Worm (Caenorhabditis elegans) whole organism, L3 larva: ENCODE data around the gene zipt-3.

ENCODE experiments used
- R02D3.7 ChIP-seq: fragments of 150-350 bp; optimal IDR thresholded peaks from 2 replicates; lab custom pipeline; 2014; ENCODE audit warnings: missing biosample characterization, missing genetic modification characterization
- ZK546.5 ChIP-seq: sonication (generic microtip); optimal IDR thresholded peaks from 2 replicates; lab custom pipeline; 2017; ENCODE audit warnings: missing biosample characterization, missing genetic modification characterization
- aly-2 ChIP-seq: fragments of 150-350 bp; optimal IDR thresholded peaks from 2 replicates; lab custom pipeline; 2014; ENCODE audit warnings: missing biosample characterization, missing genetic modification characterization
- ama-1 ChIP-seq: fragments of 150-350 bp; optimal IDR thresholded peaks from 2 replicates; lab custom pipeline; 2018
- ceh-16 ChIP-seq: sonication (generic microtip); optimal IDR thresholded peaks from 2 replicates; lab custom pipeline; 2017; ENCODE audit warnings: missing biosample characterization, missing genetic modification characterization
- ceh-28 ChIP-seq: fragments of 150-350 bp; optimal IDR thresholded peaks from 2 replicates; lab custom pipeline; 2014; ENCODE audit warnings: missing biosample characterization, missing genetic modification reagents, missing genetic modification characterization
- ceh-82 ChIP-seq: fragments of 150-350 bp; optimal IDR thresholded peaks from 2 replicates; lab custom pipeline; 2014; ENCODE audit warnings: missing biosample characterization, missing genetic modification characterization
- ceh-9 ChIP-seq: sonication (generic microtip); optimal IDR thresholded peaks from 2 replicates; lab custom pipeline; 2018; ENCODE audit warnings: missing biosample characterization, missing genetic modification characterization
- daf-12 ChIP-seq: fragments of 150-350 bp; optimal IDR thresholded peaks from 2 replicates; lab custom pipeline; 2014; ENCODE audit warnings: missing biosample characterization, missing genetic modification reagents, missing genetic modification characterization
- egl-27 ChIP-seq: sonication (generic microtip); optimal IDR thresholded peaks from 4 replicates; lab custom pipeline; 2017; ENCODE audit warnings: missing biosample characterization, missing genetic modification reagents, missing genetic modification characterization
- egl-5 ChIP-seq: fragments of 150-350 bp; optimal IDR thresholded peaks from 2 replicates; lab custom pipeline; 2017; ENCODE audit warnings: missing biosample characterization, missing genetic modification reagents, missing genetic modification characterization, inconsistent platforms
- elt-1 ChIP-seq: fragments of 150-350 bp; optimal IDR thresholded peaks from 2 replicates; lab custom pipeline; 2014; ENCODE audit warnings: missing biosample characterization, missing genetic modification characterization
- elt-2 ChIP-seq: sonication (generic microtip); optimal IDR thresholded peaks from 2 replicates; lab custom pipeline; 2016; ENCODE audit warnings: missing genetic modification reagents, mild to moderate bottlenecking, missing genetic modification characterization, missing compliant biosample characterization
- elt-3 ChIP-seq, 3 experiments: fragments of 150-350 bp in 1 of 3; sonication (generic microtip) in 2 of 3; optimal IDR thresholded peaks; 2 replicates in 2 of 3; 4 replicates in 1 of 3; lab custom pipeline; 2014 to 2017; ENCODE audit warnings: missing biosample characterization in 3 of 3, missing genetic modification characterization in 3 of 3
- eor-1 ChIP-seq, 2 experiments: fragments of 150-350 bp; optimal IDR thresholded peaks; 2 replicates each; lab custom pipeline; 2014 to 2018; ENCODE audit warnings: missing biosample characterization in 2 of 2, missing genetic modification characterization in 2 of 2
- fkh-10 ChIP-seq: sonication (generic microtip); optimal IDR thresholded peaks from 2 replicates; lab custom pipeline; 2017; ENCODE audit warnings: missing biosample characterization, missing genetic modification reagents, missing genetic modification characterization
- fkh-2 ChIP-seq: fragments of 150-350 bp; optimal IDR thresholded peaks from 2 replicates; lab custom pipeline; 2014; ENCODE audit warnings: missing biosample characterization, missing genetic modification reagents, missing genetic modification characterization
- fos-1 ChIP-seq: fragments of 150-350 bp; optimal IDR thresholded peaks from 2 replicates; lab custom pipeline; 2014; ENCODE audit warnings: missing biosample characterization, missing genetic modification characterization
- hmg-11 ChIP-seq: sonication (generic microtip); optimal IDR thresholded peaks from 2 replicates; lab custom pipeline; 2016; ENCODE audit warnings: missing genetic modification characterization, missing compliant biosample characterization
- jun-1 ChIP-seq: fragments of 150-350 bp; optimal IDR thresholded peaks from 2 replicates; lab custom pipeline; 2014; ENCODE audit warnings: missing biosample characterization, missing genetic modification reagents, missing genetic modification characterization
- lin-15B ChIP-seq: fragments of 150-350 bp; optimal IDR thresholded peaks from 2 replicates; lab custom pipeline; 2014; ENCODE audit warnings: missing biosample characterization, missing genetic modification characterization
- lin-39 ChIP-seq: fragments of 150-350 bp; optimal IDR thresholded peaks from 2 replicates; lab custom pipeline; 2018; ENCODE audit warnings: missing biosample characterization, missing genetic modification reagents, missing genetic modification characterization
- lsy-12 ChIP-seq: sonication (generic microtip); optimal IDR thresholded peaks from 2 replicates; lab custom pipeline; 2016; ENCODE audit warnings: mild to moderate bottlenecking, missing genetic modification characterization, missing compliant biosample characterization
- mdl-1 ChIP-seq: fragments of 150-350 bp; optimal IDR thresholded peaks from 2 replicates; lab custom pipeline; 2014; ENCODE audit warnings: missing biosample characterization, missing genetic modification characterization
- mml-1 ChIP-seq: fragments of 150-350 bp; sonication (generic microtip); optimal IDR thresholded peaks from 3 replicates; lab custom pipeline; 2014; ENCODE audit warnings: missing biosample characterization, missing genetic modification characterization
- nfya-1 ChIP-seq: sonication (generic microtip); optimal IDR thresholded peaks from 2 replicates; lab custom pipeline; 2017; ENCODE audit warnings: missing genetic modification characterization, mild to moderate bottlenecking, missing compliant biosample characterization, antibody characterized with exemption, moderate library complexity; ENCODE audit not compliant: insufficient read depth
- nhr-11 ChIP-seq: fragments of 150-350 bp; optimal IDR thresholded peaks from 2 replicates; lab custom pipeline; 2014; ENCODE audit warnings: missing biosample characterization, missing genetic modification characterization
- nhr-12 ChIP-seq: fragments of 150-350 bp; optimal IDR thresholded peaks from 2 replicates; lab custom pipeline; 2014; ENCODE audit warnings: missing biosample characterization, missing genetic modification characterization
- nhr-23 ChIP-seq: fragments of 150-350 bp; optimal IDR thresholded peaks from 2 replicates; lab custom pipeline; 2014; ENCODE audit warnings: missing biosample characterization, missing genetic modification reagents, missing genetic modification characterization
- nhr-237 ChIP-seq: fragments of 150-350 bp; optimal IDR thresholded peaks from 2 replicates; lab custom pipeline; 2014; ENCODE audit warnings: missing biosample characterization, missing genetic modification characterization
- nhr-25 ChIP-seq: sonication (generic microtip); optimal IDR thresholded peaks from 2 replicates; lab custom pipeline; 2017; ENCODE audit warnings: missing biosample characterization, missing genetic modification characterization
- nhr-28 ChIP-seq: fragments of 150-350 bp; optimal IDR thresholded peaks from 2 replicates; lab custom pipeline; 2014; ENCODE audit warnings: missing biosample characterization, missing genetic modification characterization
- nhr-43 ChIP-seq: sonication (generic microtip); optimal IDR thresholded peaks from 2 replicates; lab custom pipeline; 2016; ENCODE audit warnings: mild to moderate bottlenecking, missing genetic modification characterization, missing compliant biosample characterization; ENCODE audit not compliant: poor library complexity, severe bottlenecking
- nhr-67 ChIP-seq: fragments of 150-350 bp; optimal IDR thresholded peaks from 2 replicates; lab custom pipeline; 2014; ENCODE audit warnings: missing biosample characterization, missing genetic modification characterization
- nhr-76 ChIP-seq: fragments of 150-350 bp; sonication (generic microtip); optimal IDR thresholded peaks from 5 replicates; lab custom pipeline; 2014; ENCODE audit warnings: missing biosample characterization, missing genetic modification characterization
- nhr-77 ChIP-seq: fragments of 150-350 bp; optimal IDR thresholded peaks from 2 replicates; lab custom pipeline; 2014; ENCODE audit warnings: missing biosample characterization, missing genetic modification characterization
- pha-4 ChIP-seq: fragments of 150-350 bp; optimal IDR thresholded peaks from 2 replicates; lab custom pipeline; 2014; ENCODE audit warnings: missing biosample characterization, missing genetic modification reagents, missing genetic modification characterization
- pqm-1 ChIP-seq: fragments of 150-350 bp; optimal IDR thresholded peaks from 2 replicates; lab custom pipeline; 2017; ENCODE audit warnings: missing biosample characterization, missing genetic modification characterization, inconsistent platforms
- sea-2 ChIP-seq: fragments of 150-350 bp; sonication (generic microtip); optimal IDR thresholded peaks from 4 replicates; lab custom pipeline; 2014; ENCODE audit warnings: missing biosample characterization, missing genetic modification reagents, missing genetic modification characterization
- skn-1 ChIP-seq: fragments of 150-350 bp; optimal IDR thresholded peaks from 2 replicates; lab custom pipeline; 2014; ENCODE audit warnings: missing biosample characterization, missing genetic modification characterization
- snpc-4 ChIP-seq: fragments of 150-350 bp; optimal IDR thresholded peaks from 2 replicates; lab custom pipeline; 2014; ENCODE audit warnings: missing biosample characterization, missing genetic modification characterization
- tbx-2 ChIP-seq: sonication (generic microtip); optimal IDR thresholded peaks from 2 replicates; lab custom pipeline; 2016; ENCODE audit warnings: mild to moderate bottlenecking, missing genetic modification characterization, missing compliant biosample characterization
- unc-39 ChIP-seq: sonication (generic microtip); optimal IDR thresholded peaks from 4 replicates; lab custom pipeline; 2017; ENCODE audit warnings: missing biosample characterization, missing genetic modification characterization
- zag-1 ChIP-seq: fragments of 150-350 bp; optimal IDR thresholded peaks from 2 replicates; lab custom pipeline; 2014; ENCODE audit warnings: missing biosample characterization, missing genetic modification characterization
- ztf-11 ChIP-seq: fragments of 150-350 bp; optimal IDR thresholded peaks from 2 replicates; lab custom pipeline; 2014; ENCODE audit warnings: missing biosample characterization, missing genetic modification characterization
- ztf-4 ChIP-seq: fragments of 150-350 bp; optimal IDR thresholded peaks from 2 replicates; lab custom pipeline; 2014; ENCODE audit warnings: missing biosample characterization, missing genetic modification characterization

Gene zipt-3

ce11 chrII:5715745-5716357 lies 2.1 kb upstream of the zipt-3 start, which contains the start of the genes C18A3.10 and C18A3.3:
C18A3.10 (minus strand) TSS chrII:5715845.
C18A3.3 (plus strand) TSS chrII:5716307.
- TF ChIP-seq elt-2 (tag; lab: Kevin White, UChicago) = no peak
- TF ChIP-seq fkh-2 = no peak
- no peak for TF ChIP-seq mml-1 (tag; lab: Kevin White, UChicago)
- TF ChIP-seq ceh-9 = no peak
- TF ChIP-seq nhr-11 = no peak
- no peak for TF ChIP-seq nhr-67 (tag; lab: Kevin White, UChicago)
- TF ChIP-seq egl-27 = no peak
- TF ChIP-seq nhr-12 = no peak
- no peak for TF ChIP-seq egl-5
- TF ChIP-seq elt-1 (tag; lab: Kevin White, UChicago) = no peak
- no peak for TF ChIP-seq mdl-1 (tag; lab: Kevin White, UChicago)
- no peak for TF ChIP-seq tbx-2
- no peak for TF ChIP-seq jun-1
- TF ChIP-seq nhr-76 (tag; lab: Kevin White, UChicago) = no peak
- TF ChIP-seq fos-1 = no peak
- no peak for TF ChIP-seq lin-15B (tag; lab: Kevin White, UChicago)

DNA sequence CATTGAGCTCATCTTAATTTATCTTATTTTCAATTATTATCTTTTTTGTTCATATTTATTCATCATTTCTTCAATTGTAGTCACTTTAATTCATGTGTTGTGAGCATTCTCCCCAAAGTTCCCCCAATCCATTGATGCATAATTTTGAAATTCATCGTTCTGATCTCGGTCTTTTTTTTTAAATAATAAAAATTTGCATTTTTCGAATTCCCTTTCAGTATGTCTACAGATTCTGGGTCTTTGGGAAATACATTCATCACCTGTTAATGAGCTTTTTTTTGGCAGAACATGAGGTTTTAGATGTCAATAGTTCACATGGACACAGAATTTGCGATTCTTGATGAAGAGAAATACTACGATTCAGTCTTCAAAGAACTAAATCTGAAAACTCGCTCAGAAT lies 1.9 kb downstream of the zipt-3 start, which contains the start of gene damt-1:
Gene damt-1 (plus strand): TSS at position 301 of the 400 bp plus-strand sequence.
- no peak for TF ChIP-seq ama-1 (lab: Kevin White, UChicago)
- TF ChIP-seq tbx-2 = no peak
- no peak for TF ChIP-seq mdl-1 (tag; lab: Kevin White, UChicago)
- no peak for TF ChIP-seq snpc-4
- TF ChIP-seq nfya-1 (tag; lab: Kevin White, UChicago) = no peak
- TF ChIP-seq egl-5 = no peak
- no peak for TF ChIP-seq sea-2 (GFP tag; lab: Kevin White, UChicago)
- TF ChIP-seq lin-15B (tag; lab: Kevin White, UChicago) = no peak
- TF ChIP-seq nhr-23 (tag; lab: Kevin White, UChicago) = no peak
- TF ChIP-seq nhr-237 = no peak
- TF ChIP-seq lin-39 = no peak
- no peak for TF ChIP-seq R02D3.7
- TF ChIP-seq ceh-9 = no peak
- no peak for TF ChIP-seq daf-12 (tag; lab: Kevin White, UChicago)

- TF ChIP-seq ceh-28 = no peak
- no peak for TF ChIP-seq daf-12 (tag; lab: Kevin White, UChicago)
- no peak for TF ChIP-seq ZK546.5
- TF ChIP-seq pqm-1 (tag; lab: Kevin White, UChicago) = no peak
- peak; percentile 89 for TF ChIP-seq fkh-10
- no peak for TF ChIP-seq pha-4 (tag; lab: Kevin White, UChicago)
- peak; percentile 42 for TF ChIP-seq tbx-2
- TF ChIP-seq R02D3.7 = no peak
- TF ChIP-seq snpc-4 = peak; percentile 73
- no peak for TF ChIP-seq eor-1 (tag; optimal IDR thresholded peaks at IDR 0.05; lab: Kevin White, UChicago)
- TF ChIP-seq lin-39 = peak; percentile 94
- no peak for TF ChIP-seq aly-2 (tag; lab: Kevin White, UChicago)
- no peak for TF ChIP-seq nhr-12
- peak; percentile 46 for TF ChIP-seq zag-1 (tag; lab: Kevin White, UChicago)
- no peak for TF ChIP-seq egl-27
- no peak for TF ChIP-seq ceh-9
- no peak for TF ChIP-seq nhr-23 (tag; lab: Kevin White, UChicago)
- TF ChIP-seq elt-1 (tag; lab: Kevin White, UChicago) = no peak
- no peak for TF ChIP-seq unc-39 (tag; lab: Kevin White, UChicago)
- TF ChIP-seq ama-1 (lab: Kevin White, UChicago) = no peak
- TF ChIP-seq ztf-11 (tag; lab: Kevin White, UChicago) = no peak
- no peak for TF ChIP-seq nhr-237
- TF ChIP-seq nfya-1 (tag; lab: Kevin White, UChicago) = peak; percentile 80
- no peak for TF ChIP-seq nhr-76 (tag; lab: Kevin White, UChicago)
- peak; percentile 71 for TF ChIP-seq lin-15B (tag; lab: Kevin White, UChicago)
- TF ChIP-seq mml-1 (tag; lab: Kevin White, UChicago) = no peak
- TF ChIP-seq hmg-11 (tag; lab: Kevin White, UChicago) = peak; percentile 66
- no peak for TF ChIP-seq fos-1
- TF ChIP-seq ceh-16 (tag; lab: Kevin White, UChicago) = no peak
- no peak for TF ChIP-seq lsy-12
- no peak for TF ChIP-seq jun-1
- TF ChIP-seq fkh-2 = no peak
- no peak for TF ChIP-seq nhr-43 (tag; lab: Kevin White, UChicago)
- no peak for TF ChIP-seq nhr-67 (tag; lab: Kevin White, UChicago)
- TF ChIP-seq ztf-4 (tag; lab: Kevin White, UChicago) = no peak
- TF ChIP-seq nhr-11 = peak; percentile 6
- no peak for TF ChIP-seq sea-2 (GFP tag; lab: Kevin White, UChicago)
- no peak for TF ChIP-seq elt-3 (tag; optimal IDR thresholded peaks at IDR 0.05; lab: Kevin White, UChicago)
- TF ChIP-seq nhr-28 (tag; lab: Kevin White, UChicago) = no peak
- no peak for TF ChIP-seq mdl-1 (tag; lab: Kevin White, UChicago)
- TF ChIP-seq ceh-82 (tag; lab: Kevin White, UChicago) = no peak
- no peak for TF ChIP-seq skn-1 (tag; lab: Kevin White, UChicago)
- TF ChIP-seq nhr-25 (tag; lab: Kevin White, UChicago) = no peak
- TF ChIP-seq egl-5 = no peak
- no peak for TF ChIP-seq nhr-77 (tag; lab: Kevin White, UChicago)
Observed at ce11 chrII:5725094-5725493, 7.2 kb downstream of the zipt-3 start.
